Fruit fly (Drosophila melanogaster) whole organism, prepupa: ENCODE measurements around the gene Gba1b.

ENCODE experiments used
- Blimp-1 ChIP-seq: fragments of 200-800 bp; sonication (Bioruptor generic); optimal IDR thresholded peaks from 3 replicates; lab custom pipeline; 2017; ENCODE audit warnings: missing biosample characterization, missing genetic modification characterization, mild to moderate bottlenecking, moderate library complexity, missing genetic modification reagents
- CG11902 ChIP-seq: fragments of 200-800 bp; sonication (Bioruptor generic); optimal IDR thresholded peaks from 3 replicates; lab custom pipeline; 2016; ENCODE audit warnings: missing biosample characterization, missing genetic modification characterization
- CG3032 ChIP-seq: fragments of 200-800 bp; optimal IDR thresholded peaks from 2 replicates; lab custom pipeline; 2019; ENCODE audit warnings: missing biosample characterization, mild to moderate bottlenecking, missing genetic modification characterization, moderate library complexity
- CG6163 ChIP-seq: fragments of 200-800 bp; sonication (Bioruptor generic); IDR thresholded peaks from 3 replicates; pipeline ENCODE4 v1.3.6; 2022; ENCODE audit warnings: missing biosample characterization, missing genetic modification characterization
- CG8632 ChIP-seq: fragments of 200-800 bp; sonication (Bioruptor generic); optimal IDR thresholded peaks from 3 replicates; lab custom pipeline; 2016; ENCODE audit warnings: missing biosample characterization, missing genetic modification characterization
- Ets21C ChIP-seq: fragments of 200-800 bp; sonication (Bioruptor generic); optimal IDR thresholded peaks from 3 replicates; lab custom pipeline; 2016; ENCODE audit warnings: missing biosample characterization, missing genetic modification characterization
- Met ChIP-seq: fragments of 200-800 bp; sonication (Bioruptor generic); optimal IDR thresholded peaks from 3 replicates; lab custom pipeline; 2016; ENCODE audit warnings: missing biosample characterization, missing genetic modification characterization
- Sox15 ChIP-seq: fragments of 200-800 bp; sonication (Bioruptor generic); optimal IDR thresholded peaks from 3 replicates; lab custom pipeline; 2016; ENCODE audit warnings: missing biosample characterization, missing genetic modification characterization
- achi ChIP-seq: fragments of 200-800 bp; sonication (Bioruptor generic); optimal IDR thresholded peaks from 3 replicates; lab custom pipeline; 2016; ENCODE audit warnings: missing biosample characterization, missing genetic modification characterization
- acj6 ChIP-seq: fragments of 200-800 bp; sonication (Bioruptor generic); optimal IDR thresholded peaks from 3 replicates; lab custom pipeline; 2016; ENCODE audit warnings: missing biosample characterization, missing genetic modification characterization
- ss ChIP-seq, 2 experiments: fragments of 200-800 bp; sonication (Bioruptor generic); optimal IDR thresholded peaks; 2 replicates in 1 of 2; 3 replicates in 1 of 2; lab custom pipeline; 2017 to 2018; ENCODE audit warnings: mild to moderate bottlenecking in 2 of 2, missing biosample characterization in 2 of 2, missing genetic modification characterization in 2 of 2, moderate library complexity in 1 of 2
- svp ChIP-seq: fragments of 200-800 bp; sonication (Bioruptor generic); peaks from one replicate; lab custom pipeline; 2016; ENCODE audit warnings: missing biosample characterization, missing genetic modification characterization
- topi ChIP-seq: fragments of 200-800 bp; sonication (Bioruptor generic); optimal IDR thresholded peaks from 3 replicates; lab custom pipeline; 2016; ENCODE audit warnings: missing biosample characterization, missing genetic modification characterization

- peak; percentile 68 for TF ChIP-seq Met (GFP tag; lab: Kevin White, UChicago)
- peak; percentile 63 for TF ChIP-seq acj6 (GFP tag; lab: Kevin White, UChicago)
- TF ChIP-seq CG3032 (tag; lab: Kevin White, UChicago) = peak; percentile 54
- TF ChIP-seq topi (GFP tag; lab: Kevin White, UChicago) = peak; percentile 62
- TF ChIP-seq CG11902 (GFP tag; lab: Kevin White, UChicago) = peak; percentile 33
- peak in 1 of 2 experiments; percentile 49 for TF ChIP-seq ss (GFP tag; optimal IDR thresholded peaks at IDR 0.05; lab: Kevin White, UChicago)
- TF ChIP-seq Sox15 = peak; percentile 43
- peak; percentile 29 for TF ChIP-seq Ets21C
- peak; percentile 53 for TF ChIP-seq CG8632 (GFP tag; lab: Kevin White, UChicago)
- TF ChIP-seq achi (GFP tag; lab: Kevin White, UChicago) = peak; percentile 69
- TF ChIP-seq CG6163 (GFP tag; lab: Robert Waterston, UW) = peak; percentile 78
- TF ChIP-seq Blimp-1 = no peak
- TF ChIP-seq svp (GFP tag; lab: Kevin White, UChicago) = peak; percentile 84
Measured at dm6 chr3R:23726740-23727139, 22.1 kb downstream of the Gba1b start.
